Worm (Caenorhabditis elegans) whole organism, L4 larva: Measurements from ENCODE around the gene Y43F8B.1.

Experiments used
- R02D3.7 ChIP-seq: fragments of 150-350 bp; sonication (generic microtip); optimal IDR thresholded peaks from 3 replicates; lab custom pipeline; 2014; ENCODE audit warnings: missing biosample characterization, missing genetic modification characterization
- jun-1 ChIP-seq: fragments of 150-350 bp; optimal IDR thresholded peaks from 2 replicates; lab custom pipeline; 2014; ENCODE audit warnings: missing biosample characterization, missing genetic modification reagents, missing genetic modification characterization
- mdl-1 ChIP-seq, 2 experiments: fragments of 150-350 bp in 1 of 2; sonication (generic microtip) in 1 of 2; optimal IDR thresholded peaks; 2 replicates each; lab custom pipeline; 2014 to 2017; ENCODE audit warnings: missing biosample characterization in 2 of 2, missing genetic modification characterization in 2 of 2
- nhr-76 ChIP-seq: fragments of 150-350 bp; optimal IDR thresholded peaks from 2 replicates; lab custom pipeline; 2014; ENCODE audit warnings: missing biosample characterization, missing genetic modification characterization
- unc-39 ChIP-seq: sonication (generic microtip); optimal IDR thresholded peaks from 2 replicates; lab custom pipeline; 2017; ENCODE audit warnings: missing biosample characterization, missing genetic modification characterization

DNA sequence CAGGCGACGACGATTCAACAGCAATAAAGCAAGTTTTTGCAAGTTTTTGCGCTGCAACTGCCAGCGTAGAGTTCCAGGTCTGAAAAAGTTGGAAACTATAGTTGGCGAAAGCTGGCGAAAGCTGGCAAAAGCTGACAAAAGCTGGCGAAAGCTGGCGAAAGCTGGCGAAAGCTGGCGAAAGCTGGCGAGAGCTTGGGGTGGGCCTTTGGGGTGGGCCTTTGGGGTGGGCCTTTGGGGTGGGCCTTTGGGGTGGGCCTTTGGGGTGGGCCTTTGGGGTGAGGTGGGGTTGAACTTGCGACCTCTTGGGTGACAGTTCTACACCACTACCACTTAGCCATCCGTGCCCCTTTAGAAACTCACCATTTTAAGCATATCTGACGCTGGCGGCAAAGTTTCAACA lies 50.9 kb downstream of the Y43F8B.1 start:
- TF ChIP-seq nhr-76 (tag; lab: Kevin White, UChicago) (no peak), mdl-1 (tag; optimal IDR thresholded peaks at IDR 0.05; lab: Kevin White, UChicago) (no peak), jun-1 (no peak), R02D3.7 (tag; lab: Kevin White, UChicago) (no peak), unc-39 (no peak)
